Worm (Caenorhabditis elegans): ENCODE measurements around the gene R151.1.

Gene R151.1

ce11 chrIII:7209721-7210120 lies 6.6 kb upstream of the R151.1 start, which contains the start of gene R151.2:
Gene R151.2 (plus strand): TSS chrIII:7209967.
- no peak for TF ChIP-seq pha-4 (tag; optimal IDR thresholded peaks at IDR 0.05)
- no peak for TF ChIP-seq C08G9.2 (tag; optimal IDR thresholded peaks at IDR 0.05)
- no peak for TF ChIP-seq ceh-19 (GFP tag; optimal IDR thresholded peaks at IDR 0.05)
- no peak for TF ChIP-seq ceh-14 (tag; optimal IDR thresholded peaks at IDR 0.05)
- TF ChIP-seq npax-4 (tag; optimal IDR thresholded peaks at IDR 0.05) = no peak
- no peak for TF ChIP-seq eyg-1 (tag; optimal IDR thresholded peaks at IDR 0.05)
- TF ChIP-seq C38D4.7 (GFP tag; optimal IDR thresholded peaks at IDR 0.05) = no peak
- TF ChIP-seq ztf-16 (tag; optimal IDR thresholded peaks at IDR 0.05) = no peak

ce11 chrIII:7210486-7210885 lies 5.8 kb upstream of the R151.1 start:
- no peak for TF ChIP-seq unc-42 (tag; optimal IDR thresholded peaks at IDR 0.05)
- no peak for TF ChIP-seq hlh-13 (GFP tag; optimal IDR thresholded peaks at IDR 0.05)
- TF ChIP-seq unc-3 (GFP tag; conservative IDR thresholded peaks at IDR 0.05) = no peak
- TF ChIP-seq unc-3 (tag; optimal IDR thresholded peaks at IDR 0.05) = no peak
- no peak for TF ChIP-seq ama-1 (optimal IDR thresholded peaks at IDR 0.05)
- no peak for TF ChIP-seq ceh-48 (tag; optimal IDR thresholded peaks at IDR 0.05)
- no peak for TF ChIP-seq ceh-30 (tag; optimal IDR thresholded peaks at IDR 0.05)
- TF ChIP-seq sox-4 (tag; optimal IDR thresholded peaks at IDR 0.05) = no peak
- no peak for TF ChIP-seq K02D7.2 (tag; optimal IDR thresholded peaks at IDR 0.05)
- no peak for TF ChIP-seq pros-1 (tag; optimal IDR thresholded peaks at IDR 0.05)
- TF ChIP-seq ceh-14 (tag; optimal IDR thresholded peaks at IDR 0.05) = no peak
- no peak for TF ChIP-seq ceh-24 (tag; optimal IDR thresholded peaks at IDR 0.05)

ce11 chrIII:7212028-7212427 lies 4.3 kb upstream of the R151.1 start:
- TF ChIP-seq fkh-10 (GFP tag; optimal IDR thresholded peaks at IDR 0.05) = no peak
- no peak for TF ChIP-seq lin-11 (tag; optimal IDR thresholded peaks at IDR 0.05)
- TF ChIP-seq pag-3 (tag; optimal IDR thresholded peaks at IDR 0.05; ENCODE audit: borderline replicate concordance) = no peak
- no peak for TF ChIP-seq ceh-18 (tag; optimal IDR thresholded peaks at IDR 0.05)
- no peak for TF ChIP-seq dve-1 (tag; optimal IDR thresholded peaks at IDR 0.05)
- TF ChIP-seq ceh-19 (GFP tag; optimal IDR thresholded peaks at IDR 0.05) = no peak
- no peak for TF ChIP-seq pros-1 (tag; optimal IDR thresholded peaks at IDR 0.05)
- no peak for TF ChIP-seq ceh-14 (tag; optimal IDR thresholded peaks at IDR 0.05)
- TF ChIP-seq elt-2 (tag; optimal IDR thresholded peaks at IDR 0.05) = no peak
- TF ChIP-seq pat-9 (tag; optimal IDR thresholded peaks at IDR 0.05) = no peak
- TF ChIP-seq hlh-15 (tag; optimal IDR thresholded peaks at IDR 0.05) = no peak
- no peak for TF ChIP-seq dmd-4 (tag; optimal IDR thresholded peaks at IDR 0.05; ENCODE audit: borderline replicate concordance)
- TF ChIP-seq tbx-2 (tag; optimal IDR thresholded peaks at IDR 0.05) = no peak
- no peak for TF ChIP-seq ztf-16 (tag; optimal IDR thresholded peaks at IDR 0.05)
- TF ChIP-seq ttx-3 (tag; optimal IDR thresholded peaks at IDR 0.05) = no peak
- no peak for TF ChIP-seq mec-3 (tag; optimal IDR thresholded peaks at IDR 0.05; ENCODE audit: borderline replicate concordance)
- no peak for TF ChIP-seq ceh-45 (GFP tag; IDR thresholded peaks at IDR 0.05)
- TF ChIP-seq sox-4 (tag; optimal IDR thresholded peaks at IDR 0.05) = no peak

ce11 chrIII:7215532-7215931 lies 794 bp upstream of the R151.1 start:
- TF ChIP-seq fkh-6 (tag; optimal IDR thresholded peaks at IDR 0.05) (no peak), lin-11 (tag; optimal IDR thresholded peaks at IDR 0.05) (no peak), pag-3 (tag; optimal IDR thresholded peaks at IDR 0.05; ENCODE audit: borderline replicate concordance) (no peak), sox-4 (tag; optimal IDR thresholded peaks at IDR 0.05) (no peak), rnt-1 (tag; optimal IDR thresholded peaks at IDR 0.05) (peak; percentile 23), che-1 (tag; optimal IDR thresholded peaks at IDR 0.05) (no peak)

ce11 chrIII:7216924-7217521 lies 697 bp downstream of the R151.1 start:
- TF ChIP-seq ceh-18 (tag; optimal IDR thresholded peaks at IDR 0.05) (peak; percentile 92), ceh-34 (tag; optimal IDR thresholded peaks at IDR 0.05) (peak; percentile 6), rnt-1 (tag; optimal IDR thresholded peaks at IDR 0.05) (peak; percentile 78), nfya-1 (tag; optimal IDR thresholded peaks at IDR 0.05) (peak; percentile 46), ets-4 (tag; optimal IDR thresholded peaks at IDR 0.05) (no peak), unc-55 (GFP tag; optimal IDR thresholded peaks at IDR 0.05) (peak; percentile 88), gmeb-2 (tag; optimal IDR thresholded peaks at IDR 0.05) (no peak)

Data from whole organism, late embryonic.